Worm (Caenorhabditis elegans): ENCODE results near the gene T19B10.5.

ce11 chrV:11271051-11271450 is 36.6 kb downstream of the T19B10.5 start, which contains the start of gene clec-222:
- TF ChIP-seq pes-1 (GFP tag; IDR thresholded peaks at IDR 0.05) (no peak), aly-1 (tag; optimal IDR thresholded peaks at IDR 0.05) (no peak), ceh-36 (tag; optimal IDR thresholded peaks at IDR 0.05) (no peak), ama-1 (optimal IDR thresholded peaks at IDR 0.05) (no peak), B0310.2 (tag; optimal IDR thresholded peaks at IDR 0.05) (no peak), tbx-11 (GFP tag; IDR thresholded peaks at IDR 0.05) (no peak), flt-1 (GFP tag; IDR thresholded peaks at IDR 0.05) (no peak)

Data from whole organism, early embryonic.